Fruit fly (Drosophila melanogaster): ENCODE results near the gene CG15005.

DNA sequence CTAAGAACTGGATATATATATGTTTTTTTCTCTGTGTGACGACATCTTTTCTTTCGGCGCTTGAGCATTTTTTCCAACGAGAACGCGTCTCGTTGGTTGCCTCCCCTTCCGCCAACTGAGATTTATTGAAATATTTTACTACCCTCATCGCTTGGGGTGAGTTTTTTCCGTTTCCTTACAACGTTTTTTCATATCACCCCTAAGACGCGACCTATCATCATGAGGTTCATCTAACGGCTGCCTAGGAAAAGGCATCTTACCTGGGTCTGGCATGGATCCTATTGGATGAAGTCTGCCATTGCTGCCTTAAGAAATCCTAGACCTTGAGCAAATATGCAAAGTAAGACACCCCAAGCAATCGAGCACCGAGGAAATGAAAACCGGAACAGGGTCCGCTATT is 44.9 kb downstream of the CG15005 start:
- TF ChIP-seq Snoo (tag; optimal IDR thresholded peaks at IDR 0.05) (no peak), CG9948 (tag; optimal IDR thresholded peaks at IDR 0.05) (no peak), CG8301 (tag; optimal IDR thresholded peaks at IDR 0.05) (no peak), CG12605 (GFP tag; IDR thresholded peaks at IDR 0.05) (no peak)

Data from whole organism, pupa.